Worm (Caenorhabditis elegans) whole organism, L1 larva: Measurements from ENCODE around the gene K03A11.1.

Experiments
- C04F5.9 ChIP-seq: sonication (generic microtip); optimal IDR thresholded peaks from 2 replicates; lab custom pipeline; 2016; ENCODE audit warnings: missing genetic modification characterization, missing compliant biosample characterization
- Y116A8C.19 ChIP-seq: sonication (generic microtip); optimal IDR thresholded peaks from 2 replicates; lab custom pipeline; 2016; ENCODE audit warnings: missing compliant biosample characterization, missing genetic modification characterization, borderline replicate concordance
- alr-1 ChIP-seq: fragments of 200-800 bp; sonication (Bioruptor generic); optimal IDR thresholded peaks from 2 replicates; lab custom pipeline; 2018; ENCODE audit warnings: borderline replicate concordance, mild to moderate bottlenecking, missing genetic modification characterization, missing compliant biosample characterization
- aly-2 ChIP-seq: fragments of 150-350 bp; optimal IDR thresholded peaks from 2 replicates; lab custom pipeline; 2014; ENCODE audit warnings: missing biosample characterization, missing genetic modification characterization
- ama-1 ChIP-seq: fragments of 150-350 bp; optimal IDR thresholded peaks from 2 replicates; lab custom pipeline; 2014
- blmp-1 ChIP-seq: fragments of 150-350 bp; optimal IDR thresholded peaks from 2 replicates; lab custom pipeline; 2014; ENCODE audit warnings: missing biosample characterization, missing genetic modification characterization
- ceh-63 ChIP-seq: fragments of 200-800 bp; sonication (Bioruptor generic); optimal IDR thresholded peaks from 2 replicates; lab custom pipeline; 2018; ENCODE audit warnings: mild to moderate bottlenecking, missing genetic modification characterization, missing compliant biosample characterization
- ceh-82 ChIP-seq, 3 experiments: fragments of 150-350 bp in 1 of 3; sonication (generic microtip) in 2 of 3; optimal IDR thresholded peaks; 2 replicates each; lab custom pipeline; 2014 to 2017; ENCODE audit warnings: missing biosample characterization in 3 of 3, missing genetic modification characterization in 3 of 3
- ces-1 ChIP-seq: fragments of 150-350 bp; optimal IDR thresholded peaks from 2 replicates; lab custom pipeline; 2014; ENCODE audit warnings: missing biosample characterization, missing genetic modification reagents, missing genetic modification characterization
- egl-27 ChIP-seq, 2 experiments: fragments of 150-350 bp in 1 of 2; sonication (generic microtip); optimal IDR thresholded peaks; 3 replicates each; lab custom pipeline; 2017 to 2018; ENCODE audit warnings: missing biosample characterization in 2 of 2, missing genetic modification characterization in 2 of 2, missing genetic modification reagents in 2 of 2
- elt-3 ChIP-seq, 6 experiments: fragments of 150-350 bp in 1 of 6; sonication (generic microtip); optimal IDR thresholded peaks; 2 replicates each; lab custom pipeline; 2017 to 2018; ENCODE audit warnings: missing biosample characterization in 6 of 6, missing genetic modification characterization in 6 of 6, inconsistent platforms in 1 of 6
- ets-5 ChIP-seq: fragments of 200-800 bp; sonication (Bioruptor generic); IDR thresholded peaks from 2 replicates; pipeline ENCODE4 v1.3.6; 2022; ENCODE audit warnings: missing genetic modification characterization, missing compliant biosample characterization
- fos-1 ChIP-seq: fragments of 150-350 bp; optimal IDR thresholded peaks from 2 replicates; lab custom pipeline; 2014; ENCODE audit warnings: missing biosample characterization, missing genetic modification characterization
- grh-1 ChIP-seq: fragments of 200-800 bp; sonication (Bioruptor generic); IDR thresholded peaks from 2 replicates; pipeline ENCODE4 v1.3.6; 2022; ENCODE audit warnings: missing genetic modification reagents, missing genetic modification characterization, missing compliant biosample characterization
- hlh-17 ChIP-seq: fragments of 200-800 bp; sonication (Bioruptor generic); optimal IDR thresholded peaks from 2 replicates; lab custom pipeline; 2018; ENCODE audit warnings: missing genetic modification characterization, mild to moderate bottlenecking, missing compliant biosample characterization, moderate library complexity, borderline replicate concordance
- hlh-4 ChIP-seq: sonication (generic microtip); optimal IDR thresholded peaks from 2 replicates; lab custom pipeline; 2016; ENCODE audit warnings: mild to moderate bottlenecking, missing genetic modification characterization, missing compliant biosample characterization
- hpl-2 ChIP-seq: fragments of 150-350 bp; optimal IDR thresholded peaks from 2 replicates; lab custom pipeline; 2014; ENCODE audit warnings: missing biosample characterization, missing genetic modification reagents, missing genetic modification characterization
- lin-13 ChIP-seq: fragments of 150-350 bp; optimal IDR thresholded peaks from 2 replicates; lab custom pipeline; 2014; ENCODE audit warnings: missing biosample characterization, missing genetic modification reagents, missing genetic modification characterization
- lin-14 ChIP-seq: fragments of 200-800 bp; sonication (Bioruptor generic); optimal IDR thresholded peaks from 2 replicates; lab custom pipeline; 2018; ENCODE audit warnings: mild to moderate bottlenecking, missing genetic modification characterization, moderate library complexity, missing compliant biosample characterization
- lir-3 ChIP-seq: sonication (generic microtip); optimal IDR thresholded peaks from 2 replicates; lab custom pipeline; 2016; ENCODE audit warnings: mild to moderate bottlenecking, missing genetic modification characterization, moderate library complexity, missing compliant biosample characterization; ENCODE audit not compliant: poor library complexity
- mdl-1 ChIP-seq, 2 experiments: fragments of 150-350 bp; optimal IDR thresholded peaks; 2 replicates each; lab custom pipeline; 2014 to 2017; ENCODE audit warnings: missing biosample characterization in 2 of 2, missing genetic modification characterization in 2 of 2, inconsistent platforms in 1 of 2
- nhr-20 ChIP-seq: sonication (generic microtip); optimal IDR thresholded peaks from 2 replicates; lab custom pipeline; 2016; ENCODE audit warnings: mild to moderate bottlenecking, missing genetic modification characterization, missing compliant biosample characterization
- nhr-71 ChIP-seq: sonication (generic microtip); optimal IDR thresholded peaks from 2 replicates; lab custom pipeline; 2016; ENCODE audit warnings: mild to moderate bottlenecking, missing genetic modification characterization, moderate library complexity, missing compliant biosample characterization
- nhr-77 ChIP-seq: fragments of 150-350 bp; optimal IDR thresholded peaks from 2 replicates; lab custom pipeline; 2014; ENCODE audit warnings: missing biosample characterization, missing genetic modification characterization
- nhr-85 ChIP-seq: sonication (generic microtip); peaks from one replicate; lab custom pipeline; 2016; ENCODE audit warnings: missing genetic modification characterization, inconsistent platforms, missing compliant biosample characterization
- nhr-90 ChIP-seq: sonication (generic microtip); optimal IDR thresholded peaks from 2 replicates; lab custom pipeline; 2016; ENCODE audit warnings: mild to moderate bottlenecking, missing genetic modification characterization, missing compliant biosample characterization; ENCODE audit not compliant: poor library complexity
- rnt-1 ChIP-seq: sonication (generic microtip); optimal IDR thresholded peaks from 2 replicates; lab custom pipeline; 2016; ENCODE audit warnings: mild to moderate bottlenecking, missing genetic modification characterization, moderate library complexity, missing compliant biosample characterization
- snu-23 ChIP-seq: sonication (generic microtip); optimal IDR thresholded peaks from 2 replicates; lab custom pipeline; 2016; ENCODE audit warnings: missing genetic modification characterization, missing compliant biosample characterization
- sptf-1 ChIP-seq: fragments of 150-350 bp; optimal IDR thresholded peaks from 2 replicates; lab custom pipeline; 2014; ENCODE audit warnings: missing biosample characterization, missing genetic modification characterization
- swsn-7 ChIP-seq: sonication (generic microtip); optimal IDR thresholded peaks from 2 replicates; lab custom pipeline; 2016; ENCODE audit warnings: missing genetic modification characterization, missing compliant biosample characterization
- unc-98 ChIP-seq: fragments of 200-800 bp; sonication (Bioruptor generic); IDR thresholded peaks from 2 replicates; pipeline ENCODE4 v1.3.6; 2022; ENCODE audit warnings: missing genetic modification characterization, missing compliant biosample characterization
- zip-4 ChIP-seq: fragments of 200-800 bp; sonication (Bioruptor generic); optimal IDR thresholded peaks from 2 replicates; lab custom pipeline; 2018; ENCODE audit warnings: mild to moderate bottlenecking, missing genetic modification characterization, moderate library complexity, missing compliant biosample characterization
- ztf-11 ChIP-seq, 2 experiments: sonication (generic microtip); optimal IDR thresholded peaks; 2 replicates each; lab custom pipeline; 2016 to 2017; ENCODE audit warnings: missing genetic modification characterization in 2 of 2, missing biosample characterization in 1 of 2, missing compliant biosample characterization in 1 of 2

The K03A11.1 gene

ce11 chrX:13005730-13006129 lies 45.8 kb upstream of the K03A11.1 start:
- TF ChIP-seq mdl-1 (tag; optimal IDR thresholded peaks at IDR 0.05; lab: Kevin White, UChicago) (no peak), aly-2 (tag; lab: Kevin White, UChicago) (no peak), nhr-77 (tag; lab: Kevin White, UChicago) (no peak), unc-98 (GFP tag; lab: Robert Waterston, UW) (no peak), ztf-11 (tag; optimal IDR thresholded peaks at IDR 0.05; lab: Kevin White, UChicago) (no peak), egl-27 (tag; optimal IDR thresholded peaks at IDR 0.05; lab: Kevin White, UChicago) (no peak), blmp-1 (no peak), hpl-2 (GFP tag; lab: Kevin White, UChicago) (no peak)
- TF ChIP-seq, all 84 proteins: peak for 0

- TF ChIP-seq egl-27 (tag; optimal IDR thresholded peaks at IDR 0.05; lab: Kevin White, UChicago): no peak
- peak; percentile 34 for TF ChIP-seq nhr-71 (tag; lab: Kevin White, UChicago)
- peak; percentile 42 for TF ChIP-seq snu-23 (GFP tag; lab: Kevin White, UChicago)
- no peak for TF ChIP-seq C04F5.9 (tag; lab: Kevin White, UChicago)
- TF ChIP-seq nhr-90 (tag; lab: Kevin White, UChicago): peak; percentile 11
- TF ChIP-seq mdl-1 (tag; optimal IDR thresholded peaks at IDR 0.05; lab: Kevin White, UChicago): peak in 1 of 2 experiments; percentile 22
- TF ChIP-seq sptf-1 (tag; lab: Kevin White, UChicago): no peak
- TF ChIP-seq rnt-1 (tag; lab: Kevin White, UChicago): no peak
- peak; percentile 55 for TF ChIP-seq lin-14
- TF ChIP-seq ceh-63 (GFP tag; lab: Kevin White, UChicago): no peak
- TF ChIP-seq nhr-20 (tag; lab: Kevin White, UChicago): peak; percentile 37
- no peak for TF ChIP-seq hlh-4 (tag; lab: Kevin White, UChicago)
- TF ChIP-seq nhr-85 (tag; lab: Kevin White, UChicago): peak; percentile 89
- no peak for TF ChIP-seq ets-5
- no peak for TF ChIP-seq swsn-7
- TF ChIP-seq lir-3 (tag; lab: Kevin White, UChicago): no peak
- peak; percentile 71 for TF ChIP-seq blmp-1
- TF ChIP-seq grh-1 (GFP tag; lab: Robert Waterston, UW): peak; percentile 14; the same call in 1 of the 2 replicates
Observed at ce11 chrX:13006328-13006727, 45.2 kb upstream of the K03A11.1 start.

ce11 chrX:13006734-13007133 lies 44.8 kb upstream of the K03A11.1 start:
- TF ChIP-seq ceh-82 (tag; optimal IDR thresholded peaks at IDR 0.05; lab: Kevin White, UChicago) (no peak), grh-1 (GFP tag; lab: Robert Waterston, UW) (peak; percentile 4; the same call in 1 of the 2 replicates), hlh-17 (GFP tag; lab: Kevin White, UChicago) (no peak), lin-13 (GFP tag; lab: Kevin White, UChicago) (no peak), ces-1 (no peak), ets-5 (no peak), Y116A8C.19 (tag; lab: Kevin White, UChicago) (no peak), lir-3 (tag; lab: Kevin White, UChicago) (no peak), zip-4 (GFP tag; lab: Kevin White, UChicago) (no peak), blmp-1 (peak; percentile 59), ama-1 (no peak), lin-14 (no peak), alr-1 (tag; lab: Kevin White, UChicago) (no peak), elt-3 (tag; optimal IDR thresholded peaks at IDR 0.05; lab: Kevin White, UChicago) (peak in 1 of 6 experiments; percentile 41), fos-1 (tag; lab: Kevin White, UChicago) (no peak)
- TF ChIP-seq, all 84 proteins: peak for 3
